In genomic region chrX:13319376-13319883, dm6 we compare ENCODE assay signal across 6 fruit fly cellular contexts.
TF ChIP-seq lines count a peak whose summit lies in the region.

No protein-coding gene starts in this region.

- TF ChIP-seq CTCF in whole organism, embryonic (GFP tag; optimal IDR thresholded peaks at IDR 0.05; lab: Kevin White, UChicago): no peak

TF ChIP-seq in whole organism, 6 proteins besides CTCF, POLR2A, EP300 and RAD21:
- TF ChIP-seq usp (GFP tag; optimal IDR thresholded peaks at IDR 0.05; lab: Kevin White, UChicago) (no peak), psq (optimal IDR thresholded peaks at IDR 0.05; lab: Kevin White, UChicago) (no peak), pan (optimal IDR thresholded peaks at IDR 0.05; lab: Kevin White, UChicago) (no peak), EcR (GFP tag; optimal IDR thresholded peaks at IDR 0.05; lab: Kevin White, UChicago) (no peak), Dll (optimal IDR thresholded peaks at IDR 0.05; lab: Kevin White, UChicago) (peak; percentile 65), CG8478 (optimal IDR thresholded peaks at IDR 0.05; lab: Kevin White, UChicago) (no peak)

TF ChIP-seq in whole organism, adult, 20 proteins besides CTCF, POLR2A, EP300 and RAD21 (continues in another document):
- TF ChIP-seq Mnt (GFP tag; optimal IDR thresholded peaks at IDR 0.05; lab: Kevin White, UChicago): peak; percentile 57
- peak; percentile 29 for TF ChIP-seq ovo (GFP tag; optimal IDR thresholded peaks at IDR 0.05; lab: Kevin White, UChicago)
- no peak for TF ChIP-seq Clk (GFP tag; optimal IDR thresholded peaks at IDR 0.05; lab: Kevin White, UChicago)
- TF ChIP-seq bab1 (GFP tag; optimal IDR thresholded peaks at IDR 0.05; lab: Kevin White, UChicago): peak; percentile 42
- peak; percentile 87 for TF ChIP-seq CG7101 (tag; optimal IDR thresholded peaks at IDR 0.05; lab: Kevin White, UChicago)
- TF ChIP-seq kay (GFP tag; lab: Kevin White, UChicago; ENCODE audit: borderline replicate concordance): peak; percentile 68
- TF ChIP-seq CG1620 (GFP tag; optimal IDR thresholded peaks at IDR 0.05; lab: Kevin White, UChicago): no peak
- peak; percentile 93 for TF ChIP-seq CG12768 (GFP tag; optimal IDR thresholded peaks at IDR 0.05; lab: Kevin White, UChicago)
- peak; percentile 50 for TF ChIP-seq toe (GFP tag; optimal IDR thresholded peaks at IDR 0.05; lab: Kevin White, UChicago)
- peak; percentile 47 for TF ChIP-seq cic (GFP tag; optimal IDR thresholded peaks at IDR 0.05; lab: Kevin White, UChicago)
- TF ChIP-seq pad (GFP tag; optimal IDR thresholded peaks at IDR 0.05; lab: Kevin White, UChicago): peak; percentile 59
- no peak for TF ChIP-seq CG5204 (GFP tag; optimal IDR thresholded peaks at IDR 0.05; lab: Kevin White, UChicago)
- TF ChIP-seq CG11617 (GFP tag; optimal IDR thresholded peaks at IDR 0.05; lab: Kevin White, UChicago): peak; percentile 86
- TF ChIP-seq Crg-1 (GFP tag; optimal IDR thresholded peaks at IDR 0.05; lab: Kevin White, UChicago): no peak
- peak; percentile 73 for TF ChIP-seq CG33017 (tag; optimal IDR thresholded peaks at IDR 0.05; lab: Kevin White, UChicago)
- peak; percentile 71 for TF ChIP-seq Hr96 (GFP tag; optimal IDR thresholded peaks at IDR 0.05; lab: Kevin White, UChicago)
- peak; percentile 44 for TF ChIP-seq CG7045 (GFP tag; optimal IDR thresholded peaks at IDR 0.05; lab: Kevin White, UChicago)

TF ChIP-seq in whole organism, embryonic, 481 proteins besides CTCF, POLR2A, EP300 and RAD21 (continues in another document):
- TF ChIP-seq gcm (GFP tag; optimal IDR thresholded peaks at IDR 0.05; lab: Kevin White, UChicago): peak; percentile 23
- TF ChIP-seq Abd-B (GFP tag; optimal IDR thresholded peaks at IDR 0.05; lab: Kevin White, UChicago): peak; percentile 6
- no peak for TF ChIP-seq zf30C (GFP tag; optimal IDR thresholded peaks at IDR 0.05; lab: Kevin White, UChicago)
- peak; percentile 22 for TF ChIP-seq CG5180 (GFP tag; optimal IDR thresholded peaks at IDR 0.05; lab: Kevin White, UChicago)
- TF ChIP-seq HLH4C (GFP tag; IDR thresholded peaks at IDR 0.05; lab: Robert Waterston, UW; ENCODE audit: partially characterized antibody): no peak
- no peak for TF ChIP-seq Sox102F (GFP tag; optimal IDR thresholded peaks at IDR 0.05; lab: Kevin White, UChicago)
- peak; percentile 14 for TF ChIP-seq CG10979 (tag; optimal IDR thresholded peaks at IDR 0.05; lab: Kevin White, UChicago)
- TF ChIP-seq CG18262 (tag; optimal IDR thresholded peaks at IDR 0.05; lab: Kevin White, UChicago): peak; percentile 38
- peak; percentile 59; the same call in 2 of the 3 replicates for TF ChIP-seq CG17361 (GFP tag; IDR thresholded peaks at IDR 0.05; lab: Robert Waterston, UW)
- TF ChIP-seq gce (GFP tag; IDR thresholded peaks at IDR 0.05; lab: Robert Waterston, UW): no peak
- TF ChIP-seq HHEX (GFP tag; optimal IDR thresholded peaks at IDR 0.05; lab: Kevin White, UChicago): peak; percentile 42
- no peak for TF ChIP-seq Rx (GFP tag; IDR thresholded peaks at IDR 0.05; lab: Robert Waterston, UW)
- TF ChIP-seq Ada2b (GFP tag; IDR thresholded peaks at IDR 0.05; lab: Robert Waterston, UW): no peak
- TF ChIP-seq dmrt99B (tag; optimal IDR thresholded peaks at IDR 0.05; lab: Kevin White, UChicago): peak; percentile 53
- no peak for TF ChIP-seq ken (GFP tag; IDR thresholded peaks at IDR 0.05; lab: Robert Waterston, UW)
- TF ChIP-seq Bdp1 (GFP tag; optimal IDR thresholded peaks at IDR 0.05; lab: Kevin White, UChicago): no peak
- TF ChIP-seq ara (GFP tag; IDR thresholded peaks at IDR 0.05; lab: Robert Waterston, UW): no peak
- peak; percentile 8; the same call in 1 of the 2 replicates for TF ChIP-seq E2f1 (GFP tag; IDR thresholded peaks at IDR 0.05; lab: Robert Waterston, UW)

TF ChIP-seq in whole organism, prepupa, 60 proteins besides CTCF, POLR2A, EP300 and RAD21 (continues in another document):
- TF ChIP-seq CG31627 (GFP tag; optimal IDR thresholded peaks at IDR 0.05; lab: Kevin White, UChicago): no peak
- TF ChIP-seq Sox14 (GFP tag; optimal IDR thresholded peaks at IDR 0.05; lab: Kevin White, UChicago): peak; percentile 49
- TF ChIP-seq CG34406 (GFP tag; optimal IDR thresholded peaks at IDR 0.05; lab: Kevin White, UChicago): peak; percentile 64
- TF ChIP-seq topi (GFP tag; optimal IDR thresholded peaks at IDR 0.05; lab: Kevin White, UChicago): peak; percentile 65
- peak; percentile 19 for TF ChIP-seq CG10631 (GFP tag; optimal IDR thresholded peaks at IDR 0.05; lab: Kevin White, UChicago)
- TF ChIP-seq Sox102F (GFP tag; optimal IDR thresholded peaks at IDR 0.05; lab: Kevin White, UChicago): peak; percentile 65
- TF ChIP-seq CG4318 (GFP tag; optimal IDR thresholded peaks at IDR 0.05; lab: Kevin White, UChicago): peak; percentile 54
- peak; percentile 81 for TF ChIP-seq CG15336 (GFP tag; IDR thresholded peaks at IDR 0.05; lab: Robert Waterston, UW)
- peak; percentile 98 for TF ChIP-seq CG9139 (GFP tag; optimal IDR thresholded peaks at IDR 0.05; lab: Kevin White, UChicago)
- peak; percentile 89 for TF ChIP-seq Ets96B (tag; optimal IDR thresholded peaks at IDR 0.05; lab: Kevin White, UChicago)
- TF ChIP-seq cyc (GFP tag; optimal IDR thresholded peaks at IDR 0.05; lab: Kevin White, UChicago): peak; percentile 27
- no peak for TF ChIP-seq fkh (GFP tag; optimal IDR thresholded peaks at IDR 0.05; lab: Kevin White, UChicago)
- TF ChIP-seq CG6792 (GFP tag; optimal IDR thresholded peaks at IDR 0.05; lab: Kevin White, UChicago): peak; percentile 28
- peak; percentile 53 for TF ChIP-seq esn (GFP tag; optimal IDR thresholded peaks at IDR 0.05; lab: Kevin White, UChicago)
- TF ChIP-seq CG32006 (GFP tag; optimal IDR thresholded peaks at IDR 0.05; lab: Kevin White, UChicago): peak; percentile 83
- TF ChIP-seq dsx (GFP tag; optimal IDR thresholded peaks at IDR 0.05; lab: Kevin White, UChicago; ENCODE audit: poor library complexity, severe bottlenecking): peak; percentile 89
- no peak for TF ChIP-seq Ets21C (GFP tag; optimal IDR thresholded peaks at IDR 0.05; lab: Kevin White, UChicago)
- no peak for TF ChIP-seq fd85E (GFP tag; optimal IDR thresholded peaks at IDR 0.05; lab: Kevin White, UChicago)

TF ChIP-seq in whole organism, pupa, 21 proteins besides CTCF, POLR2A, EP300 and RAD21 (continues in another document):
- TF ChIP-seq Snoo (tag; optimal IDR thresholded peaks at IDR 0.05; lab: Kevin White, UChicago) (peak; percentile 91), CG8159 (tag; optimal IDR thresholded peaks at IDR 0.05; lab: Kevin White, UChicago) (peak; percentile 92), CG34367 (tag; optimal IDR thresholded peaks at IDR 0.05; lab: Kevin White, UChicago) (peak; percentile 90), gl (tag; optimal IDR thresholded peaks at IDR 0.05; lab: Kevin White, UChicago) (peak; percentile 95), CG12605 (GFP tag; IDR thresholded peaks at IDR 0.05; lab: Robert Waterston, UW) (peak; percentile 70), rn (GFP tag; IDR thresholded peaks at IDR 0.05; lab: Robert Waterston, UW) (0 out of 2 replicates have a peak, but pooled peaks have one; percentile 29), Pif1A (GFP tag; optimal IDR thresholded peaks at IDR 0.05; lab: Kevin White, UChicago) (peak; percentile 79), CG17806 (tag; optimal IDR thresholded peaks at IDR 0.05; lab: Kevin White, UChicago) (peak; percentile 85), D1 (tag; optimal IDR thresholded peaks at IDR 0.05; lab: Kevin White, UChicago) (peak; percentile 91), CG32121 (GFP tag; IDR thresholded peaks at IDR 0.05; lab: Robert Waterston, UW) (peak; percentile 74), CG14655 (GFP tag; optimal IDR thresholded peaks at IDR 0.05; lab: Kevin White, UChicago) (peak; percentile 89), CG4496 (GFP tag; IDR thresholded peaks at IDR 0.05; lab: Robert Waterston, UW) (peak; percentile 70), Ets98B (GFP tag; IDR thresholded peaks at IDR 0.05; lab: Robert Waterston, UW) (peak; percentile 57; the same call in 1 of the 2 replicates), Pif1B (GFP tag; optimal IDR thresholded peaks at IDR 0.05; lab: Kevin White, UChicago) (peak; percentile 84), CG8301 (tag; optimal IDR thresholded peaks at IDR 0.05; lab: Kevin White, UChicago) (peak; percentile 79), CG9948 (tag; optimal IDR thresholded peaks at IDR 0.05; lab: Kevin White, UChicago) (peak; percentile 79), CG15710 (tag; optimal IDR thresholded peaks at IDR 0.05; lab: Kevin White, UChicago) (peak; percentile 87), CG10348 (GFP tag; IDR thresholded peaks at IDR 0.05; lab: Robert Waterston, UW) (no peak), CG13204 (GFP tag; optimal IDR thresholded peaks at IDR 0.05; lab: Kevin White, UChicago) (peak; percentile 94)

TF ChIP-seq in whole organism, wandering third instar larva, 38 proteins besides CTCF, POLR2A, EP300 and RAD21 (continues in another document):
- TF ChIP-seq Sp1 (GFP tag; optimal IDR thresholded peaks at IDR 0.05; lab: Kevin White, UChicago) (peak; percentile 88), CG9705 (GFP tag; optimal IDR thresholded peaks at IDR 0.05; lab: Kevin White, UChicago) (peak; percentile 60), sv (GFP tag; optimal IDR thresholded peaks at IDR 0.05; lab: Kevin White, UChicago) (no peak), CrebA (GFP tag; optimal IDR thresholded peaks at IDR 0.05; lab: Kevin White, UChicago; ENCODE audit: borderline replicate concordance) (peak; percentile 1), rgr (GFP tag; optimal IDR thresholded peaks at IDR 0.05; lab: Kevin White, UChicago) (peak; percentile 32), N (GFP tag; optimal IDR thresholded peaks at IDR 0.05; lab: Kevin White, UChicago) (no peak), ey (GFP tag; optimal IDR thresholded peaks at IDR 0.05; lab: Kevin White, UChicago) (peak; percentile 15), dl (GFP tag; optimal IDR thresholded peaks at IDR 0.05; lab: Kevin White, UChicago; ENCODE audit: insufficient read depth in 1 of 2, partially characterized antibody in 2 of 2) (peak; percentile 58 to 83), Vsx2 (GFP tag; optimal IDR thresholded peaks at IDR 0.05; lab: Kevin White, UChicago; ENCODE audit: partially characterized antibody) (peak; percentile 74), Abd-B (GFP tag; optimal IDR thresholded peaks at IDR 0.05; lab: Kevin White, UChicago) (no peak), OdsH (GFP tag; optimal IDR thresholded peaks at IDR 0.05; lab: Kevin White, UChicago) (peak; percentile 41), Rel (GFP tag; optimal IDR thresholded peaks at IDR 0.05; lab: Kevin White, UChicago) (no peak), Rel (tag; optimal IDR thresholded peaks at IDR 0.05; lab: Kevin White, UChicago) (peak; percentile 65), foxo (GFP tag; optimal IDR thresholded peaks at IDR 0.05; lab: Kevin White, UChicago) (peak in 1 of 2 experiments; percentile 57), fru (GFP tag; optimal IDR thresholded peaks at IDR 0.05; lab: Kevin White, UChicago) (peak; percentile 35), h (GFP tag; optimal IDR thresholded peaks at IDR 0.05; lab: Kevin White, UChicago) (peak; percentile 49), Hnf4 (GFP tag; optimal IDR thresholded peaks at IDR 0.05; lab: Kevin White, UChicago) (peak; percentile 85), tai (GFP tag; optimal IDR thresholded peaks at IDR 0.05; lab: Kevin White, UChicago) (no peak), Myc (optimal IDR thresholded peaks at IDR 0.05; lab: Kevin White, UChicago) (peak; percentile 94), psq (GFP tag; optimal IDR thresholded peaks at IDR 0.05; lab: Kevin White, UChicago) (peak; percentile 50), brk (GFP tag; optimal IDR thresholded peaks at IDR 0.05; lab: Kevin White, UChicago) (peak; percentile 37)
